Fruit fly (Drosophila melanogaster): Measurements from ENCODE around the gene CG6867.

DNA sequence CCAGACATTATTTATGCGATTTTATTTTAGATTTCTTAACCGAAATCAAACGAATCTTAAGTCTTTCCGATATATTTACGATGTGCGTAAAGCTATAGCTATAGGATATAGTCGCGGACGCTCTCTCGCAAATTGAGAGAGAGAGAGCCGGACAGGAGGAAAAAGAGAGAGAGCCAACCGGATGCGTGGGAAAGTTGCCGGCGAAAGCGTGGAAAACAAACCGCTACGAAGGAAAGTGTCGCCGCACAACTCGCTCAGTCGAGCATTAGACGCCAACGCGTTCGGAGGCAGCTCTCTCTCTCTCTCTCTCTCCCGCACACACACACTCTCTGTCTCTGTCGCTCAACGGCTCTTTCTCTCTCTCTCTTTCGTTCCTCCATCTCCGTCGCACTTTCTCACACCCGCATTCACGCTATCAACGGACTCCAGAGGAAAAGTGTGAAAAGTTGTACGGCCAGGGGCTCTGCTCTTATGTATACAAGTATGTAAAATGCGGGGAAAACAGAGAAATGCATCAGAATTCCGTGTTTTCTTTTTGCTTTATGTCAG, at the start of gene CG6867:
- TF ChIP-seq lola (GFP tag; optimal IDR thresholded peaks at IDR 0.05) (no peak), Rel (GFP tag; optimal IDR thresholded peaks at IDR 0.05) (no peak), Rel (tag; optimal IDR thresholded peaks at IDR 0.05) (no peak), dsf (GFP tag; optimal IDR thresholded peaks at IDR 0.05; ENCODE audit: borderline replicate concordance) (no peak), psq (GFP tag; optimal IDR thresholded peaks at IDR 0.05) (no peak), pan (optimal IDR thresholded peaks at IDR 0.05) (no peak), h (GFP tag; optimal IDR thresholded peaks at IDR 0.05) (no peak), Hr78 (GFP tag; optimal IDR thresholded peaks at IDR 0.05) (no peak), sv (GFP tag; optimal IDR thresholded peaks at IDR 0.05) (no peak)

All from whole organism, wandering third instar larva.